Fruit fly (Drosophila melanogaster) whole organism: Measurements from ENCODE around the gene dpr6.

Source experiments
- CG8478 ChIP-seq: fragments of >200 bp; optimal IDR thresholded peaks from 2 replicates; lab custom pipeline; 2018; ENCODE audit warnings: inconsistent platforms
- EcR ChIP-seq, 2 experiments: fragments of >200 bp; optimal IDR thresholded peaks; 2 replicates each; lab custom pipeline; 2017; ENCODE audit warnings: missing biosample characterization in 2 of 2, missing genetic modification characterization in 2 of 2, missing genetic modification reagents in 2 of 2

DNA sequence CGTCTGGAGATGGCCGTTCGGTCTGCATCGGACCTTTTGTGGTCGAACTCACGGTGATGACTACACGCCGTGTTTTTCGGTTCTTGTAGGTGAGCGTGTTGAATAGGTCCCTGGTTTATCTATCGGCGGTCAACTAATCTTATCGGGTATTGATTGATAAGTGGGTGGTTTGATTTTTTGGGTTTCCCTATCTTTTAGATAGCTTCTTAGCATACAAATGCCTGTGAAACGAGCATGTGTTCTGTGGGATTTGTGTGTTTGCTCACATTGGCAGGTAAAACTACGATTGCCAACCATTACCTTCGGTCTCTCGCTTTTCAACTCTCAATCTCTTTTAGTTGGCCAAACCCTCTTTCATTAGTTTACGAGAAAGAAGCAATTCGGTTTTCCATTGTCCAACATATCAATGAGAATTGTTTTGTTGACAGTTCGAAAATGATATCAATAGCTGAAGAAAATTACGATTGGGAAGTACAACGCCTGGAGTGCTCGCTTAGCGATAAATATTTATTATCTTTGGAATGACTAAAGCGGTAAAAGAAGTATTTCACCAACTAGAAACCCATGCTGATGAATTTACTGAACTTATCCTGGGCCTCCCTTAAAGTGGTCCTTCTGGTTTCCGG lies 117.9 kb downstream of the dpr6 start, which contains the start of gene CG32053:
- no peak for TF ChIP-seq CG8478
- no peak for TF ChIP-seq EcR (GFP tag; optimal IDR thresholded peaks at IDR 0.05; lab: Kevin White, UChicago)
